Worm (Caenorhabditis elegans) whole organism, midembryonic: Measurements from ENCODE around the gene C01G10.5.

Experiments used
- T22C8.4 ChIP-seq: fragments of 200-800 bp; sonication (Bioruptor generic); IDR thresholded peaks from 2 replicates; pipeline ENCODE4 v1.3.6; 2022; ENCODE audit warnings: missing genetic modification characterization, missing compliant biosample characterization
- klf-2 ChIP-seq: fragments of 200-800 bp; sonication (Bioruptor generic); conservative IDR thresholded peaks from 2 replicates; pipeline ENCODE4 v1.3.6; 2022; ENCODE audit warnings: missing genetic modification reagents, missing genetic modification characterization, missing compliant biosample characterization
- tab-1 ChIP-seq: fragments of 200-800 bp; sonication (Bioruptor generic); IDR thresholded peaks from 2 replicates; pipeline ENCODE4 v1.3.6; 2022; ENCODE audit warnings: missing genetic modification characterization, missing compliant biosample characterization
- ztf-29 ChIP-seq: fragments of 200-800 bp; sonication (Bioruptor generic); IDR thresholded peaks from 2 replicates; pipeline ENCODE4 v1.3.6; 2022; ENCODE audit warnings: missing genetic modification reagents, missing genetic modification characterization, missing compliant biosample characterization

DNA sequence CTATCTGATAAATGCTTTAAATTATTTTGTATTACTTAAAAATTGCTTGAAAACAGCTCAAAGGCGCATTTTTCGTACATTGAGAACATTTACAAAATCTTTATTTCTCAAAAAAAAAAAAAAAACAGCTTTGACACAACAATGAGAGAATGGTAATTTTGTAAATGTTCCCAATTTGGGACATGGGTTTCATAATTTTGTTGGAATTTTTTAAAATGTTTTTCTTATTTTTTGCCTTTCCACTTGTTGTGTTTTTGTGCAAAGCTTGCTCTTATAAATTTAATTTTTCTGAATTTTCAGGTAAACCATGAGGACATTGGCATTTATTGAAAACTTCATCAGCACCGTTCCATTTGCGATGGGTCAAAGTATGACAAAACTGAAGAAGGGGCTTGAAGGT is 22.3 kb upstream of the C01G10.5 start, which contains the start of gene T01G5.7:
- TF ChIP-seq tab-1 (no peak), T22C8.4 (GFP tag; lab: Robert Waterston, UW) (no peak), ztf-29 (GFP tag; lab: Robert Waterston, UW) (no peak), klf-2 (GFP tag; lab: Robert Waterston, UW) (no peak)
